Worm (Caenorhabditis elegans) whole organism, L1 larva: Measurements from ENCODE around the gene elo-6.

ENCODE experiments used
- C04F5.9 ChIP-seq: sonication (generic microtip); optimal IDR thresholded peaks from 2 replicates; lab custom pipeline; 2016; ENCODE audit warnings: missing genetic modification characterization, missing compliant biosample characterization
- C34B4.2 ChIP-seq: sonication (generic microtip); optimal IDR thresholded peaks from 2 replicates; lab custom pipeline; 2017; ENCODE audit warnings: mild to moderate bottlenecking, missing genetic modification characterization, missing compliant biosample characterization
- aha-1 ChIP-seq: fragments of 150-350 bp; optimal IDR thresholded peaks from 2 replicates; lab custom pipeline; 2014; ENCODE audit warnings: missing biosample characterization, missing genetic modification characterization
- aly-2 ChIP-seq: fragments of 150-350 bp; optimal IDR thresholded peaks from 2 replicates; lab custom pipeline; 2014; ENCODE audit warnings: missing biosample characterization, missing genetic modification characterization
- ama-1 ChIP-seq: fragments of 150-350 bp; optimal IDR thresholded peaks from 2 replicates; lab custom pipeline; 2014
- ceh-82 ChIP-seq, 3 experiments: fragments of 150-350 bp in 1 of 3; sonication (generic microtip) in 2 of 3; optimal IDR thresholded peaks; 2 replicates each; lab custom pipeline; 2014 to 2017; ENCODE audit warnings: missing biosample characterization in 3 of 3, missing genetic modification characterization in 3 of 3
- ces-1 ChIP-seq: fragments of 150-350 bp; optimal IDR thresholded peaks from 2 replicates; lab custom pipeline; 2014; ENCODE audit warnings: missing biosample characterization, missing genetic modification reagents, missing genetic modification characterization
- dpl-1 ChIP-seq, 3 experiments: fragments of 150-350 bp in 2 of 3; sonication (generic microtip) in 1 of 3; optimal IDR thresholded peaks; 2 replicates each; lab custom pipeline; 2014 to 2017; ENCODE audit warnings: missing biosample characterization in 3 of 3, missing genetic modification characterization in 3 of 3, missing genetic modification reagents in 3 of 3
- efl-1 ChIP-seq, 4 experiments: fragments of 150-350 bp; optimal IDR thresholded peaks in 3 of 4; peaks in 1 of 4; 1 replicate in 1 of 4; 2 replicates in 3 of 4; lab custom pipeline; 2014; ENCODE audit warnings: missing biosample characterization in 2 of 4, missing genetic modification characterization in 2 of 4, missing genetic modification reagents in 2 of 4
- efl-3 ChIP-seq: fragments of 200-800 bp; sonication (Bioruptor generic); optimal IDR thresholded peaks from 2 replicates; lab custom pipeline; 2018; ENCODE audit warnings: mild to moderate bottlenecking, missing genetic modification characterization, missing compliant biosample characterization
- egl-13 ChIP-seq: sonication (generic microtip); optimal IDR thresholded peaks from 2 replicates; lab custom pipeline; 2016; ENCODE audit warnings: missing genotype, missing genetic modification reagents, missing genetic modification characterization, missing compliant biosample characterization
- egl-27 ChIP-seq, 2 experiments: fragments of 150-350 bp in 1 of 2; sonication (generic microtip); optimal IDR thresholded peaks; 3 replicates each; lab custom pipeline; 2017 to 2018; ENCODE audit warnings: missing biosample characterization in 2 of 2, missing genetic modification characterization in 2 of 2, missing genetic modification reagents in 2 of 2
- fkh-10 ChIP-seq: sonication (generic microtip); optimal IDR thresholded peaks from 2 replicates; lab custom pipeline; 2017; ENCODE audit warnings: missing biosample characterization, missing genetic modification reagents, missing genetic modification characterization
- fkh-8 ChIP-seq: sonication (generic microtip); optimal IDR thresholded peaks from 2 replicates; lab custom pipeline; 2016; ENCODE audit warnings: mild to moderate bottlenecking, missing genetic modification characterization, missing compliant biosample characterization
- grh-1 ChIP-seq: fragments of 200-800 bp; sonication (Bioruptor generic); IDR thresholded peaks from 2 replicates; pipeline ENCODE4 v1.3.6; 2022; ENCODE audit warnings: missing genetic modification reagents, missing genetic modification characterization, missing compliant biosample characterization
- hlh-4 ChIP-seq: sonication (generic microtip); optimal IDR thresholded peaks from 2 replicates; lab custom pipeline; 2016; ENCODE audit warnings: mild to moderate bottlenecking, missing genetic modification characterization, missing compliant biosample characterization
- hpl-2 ChIP-seq: fragments of 150-350 bp; optimal IDR thresholded peaks from 2 replicates; lab custom pipeline; 2014; ENCODE audit warnings: missing biosample characterization, missing genetic modification reagents, missing genetic modification characterization
- isw-1 ChIP-seq: fragments of 200-800 bp; sonication (Bioruptor generic); IDR thresholded peaks from 2 replicates; pipeline ENCODE4 v1.3.6; 2022; ENCODE audit warnings: missing genetic modification characterization, missing compliant biosample characterization
- jun-1 ChIP-seq: fragments of 150-350 bp; optimal IDR thresholded peaks from 2 replicates; lab custom pipeline; 2014; ENCODE audit warnings: missing biosample characterization, missing genetic modification reagents, missing genetic modification characterization
- lin-13 ChIP-seq: fragments of 150-350 bp; optimal IDR thresholded peaks from 2 replicates; lab custom pipeline; 2014; ENCODE audit warnings: missing biosample characterization, missing genetic modification reagents, missing genetic modification characterization
- lin-14 ChIP-seq: fragments of 200-800 bp; sonication (Bioruptor generic); optimal IDR thresholded peaks from 2 replicates; lab custom pipeline; 2018; ENCODE audit warnings: mild to moderate bottlenecking, missing genetic modification characterization, moderate library complexity, missing compliant biosample characterization
- lin-15B ChIP-seq: fragments of 150-350 bp; sonication (generic microtip); optimal IDR thresholded peaks from 3 replicates; lab custom pipeline; 2014; ENCODE audit warnings: missing biosample characterization, missing genetic modification characterization
- lin-39 ChIP-seq: fragments of 150-350 bp; optimal IDR thresholded peaks from 2 replicates; lab custom pipeline; 2014; ENCODE audit warnings: missing biosample characterization, missing genetic modification reagents, missing genetic modification characterization
- lir-3 ChIP-seq: sonication (generic microtip); optimal IDR thresholded peaks from 2 replicates; lab custom pipeline; 2016; ENCODE audit warnings: mild to moderate bottlenecking, missing genetic modification characterization, moderate library complexity, missing compliant biosample characterization; ENCODE audit not compliant: poor library complexity
- lsy-2 ChIP-seq, 2 experiments: fragments of 150-350 bp; optimal IDR thresholded peaks; 2 replicates each; lab custom pipeline; 2014; ENCODE audit warnings: missing biosample characterization in 2 of 2, missing genetic modification characterization in 2 of 2
- mab-9 ChIP-seq: fragments of 200-800 bp; sonication (Bioruptor generic); IDR thresholded peaks from 2 replicates; pipeline ENCODE4 v1.3.6; 2022; ENCODE audit warnings: missing genetic modification reagents, missing genetic modification characterization, missing compliant biosample characterization
- nhr-12 ChIP-seq: sonication (generic microtip); optimal IDR thresholded peaks from 2 replicates; lab custom pipeline; 2017; ENCODE audit warnings: missing biosample characterization, missing genetic modification characterization
- nhr-237 ChIP-seq: fragments of 150-350 bp; optimal IDR thresholded peaks from 2 replicates; lab custom pipeline; 2014; ENCODE audit warnings: missing biosample characterization, missing genetic modification characterization
- nhr-47 ChIP-seq: sonication (generic microtip); optimal IDR thresholded peaks from 2 replicates; lab custom pipeline; 2016; ENCODE audit warnings: mild to moderate bottlenecking, missing genetic modification characterization, moderate library complexity, missing compliant biosample characterization
- nhr-84 ChIP-seq: sonication (generic microtip); optimal IDR thresholded peaks from 2 replicates; lab custom pipeline; 2017; ENCODE audit warnings: missing biosample characterization, missing genetic modification characterization
- nhr-85 ChIP-seq: sonication (generic microtip); peaks from one replicate; lab custom pipeline; 2016; ENCODE audit warnings: missing genetic modification characterization, inconsistent platforms, missing compliant biosample characterization
- pag-3 ChIP-seq: sonication (generic microtip); optimal IDR thresholded peaks from 2 replicates; lab custom pipeline; 2017; ENCODE audit warnings: missing genetic modification characterization, mild to moderate bottlenecking, missing compliant biosample characterization, antibody characterized with exemption, borderline replicate concordance; ENCODE audit not compliant: insufficient read depth
- pax-3 ChIP-seq: fragments of 200-800 bp; sonication (Bioruptor generic); optimal IDR thresholded peaks from 2 replicates; lab custom pipeline; 2018; ENCODE audit warnings: mild to moderate bottlenecking, missing genetic modification characterization, moderate library complexity, missing compliant biosample characterization
- rnt-1 ChIP-seq: sonication (generic microtip); optimal IDR thresholded peaks from 2 replicates; lab custom pipeline; 2016; ENCODE audit warnings: mild to moderate bottlenecking, missing genetic modification characterization, moderate library complexity, missing compliant biosample characterization
- skn-1 ChIP-seq: fragments of 150-350 bp; optimal IDR thresholded peaks from 2 replicates; lab custom pipeline; 2014; ENCODE audit warnings: missing biosample characterization, missing genetic modification characterization
- sup-37 ChIP-seq: fragments of 200-800 bp; sonication (Bioruptor generic); optimal IDR thresholded peaks from 2 replicates; lab custom pipeline; 2018; ENCODE audit warnings: mild to moderate bottlenecking, missing genetic modification characterization, missing compliant biosample characterization
- tbx-2 ChIP-seq: sonication (generic microtip); optimal IDR thresholded peaks from 2 replicates; lab custom pipeline; 2016; ENCODE audit warnings: missing genetic modification characterization, missing compliant biosample characterization
- tlp-1 ChIP-seq: fragments of 150-350 bp; optimal IDR thresholded peaks from 2 replicates; lab custom pipeline; 2014; ENCODE audit warnings: missing biosample characterization, missing genetic modification characterization
- unc-130 ChIP-seq: fragments of 150-350 bp; optimal IDR thresholded peaks from 2 replicates; lab custom pipeline; 2017; ENCODE audit warnings: missing biosample characterization, missing genetic modification characterization, inconsistent platforms
- unc-30 ChIP-seq: sonication (generic microtip); optimal IDR thresholded peaks from 2 replicates; lab custom pipeline; 2017; ENCODE audit warnings: missing biosample characterization, missing genetic modification characterization
- unc-86 ChIP-seq: sonication (generic microtip); optimal IDR thresholded peaks from 2 replicates; lab custom pipeline; 2016; ENCODE audit warnings: missing genetic modification characterization, missing compliant biosample characterization
- unc-98 ChIP-seq: fragments of 200-800 bp; sonication (Bioruptor generic); IDR thresholded peaks from 2 replicates; pipeline ENCODE4 v1.3.6; 2022; ENCODE audit warnings: missing genetic modification characterization, missing compliant biosample characterization
- zag-1 ChIP-seq: fragments of 150-350 bp; optimal IDR thresholded peaks from 2 replicates; lab custom pipeline; 2014; ENCODE audit warnings: missing biosample characterization, missing genetic modification characterization
- ztf-4 ChIP-seq: fragments of 150-350 bp; optimal IDR thresholded peaks from 2 replicates; lab custom pipeline; 2014; ENCODE audit warnings: missing biosample characterization, missing genetic modification characterization

The elo-6 gene

ce11 chrIV:5368860-5369259 lies 19.5 kb downstream of the elo-6 start (continued):
- TF ChIP-seq lsy-2 (tag; optimal IDR thresholded peaks at IDR 0.05; lab: Kevin White, UChicago) (peak; percentile 38 to 45), ceh-82 (tag; optimal IDR thresholded peaks at IDR 0.05; lab: Kevin White, UChicago) (peak in 1 of 3 experiments; percentile 41), hpl-2 (no peak), grh-1 (GFP tag; lab: Robert Waterston, UW) (no peak), sup-37 (GFP tag; lab: Kevin White, UChicago) (no peak), lin-39 (tag; lab: Kevin White, UChicago) (no peak), aha-1 (tag; lab: Kevin White, UChicago) (no peak), C34B4.2 (tag; lab: Kevin White, UChicago) (no peak), tbx-2 (tag; lab: Kevin White, UChicago) (peak; percentile 9), nhr-47 (tag; lab: Kevin White, UChicago) (peak; percentile 8), unc-30 (tag; lab: Kevin White, UChicago) (no peak), tlp-1 (no peak), dpl-1 (GFP tag; optimal IDR thresholded peaks at IDR 0.05; lab: Kevin White, UChicago) (peak in 2 of 3 experiments; percentile 7 to 11), lin-13 (GFP tag; lab: Kevin White, UChicago) (no peak), nhr-237 (tag; lab: Kevin White, UChicago) (no peak), ces-1 (no peak), mab-9 (GFP tag; lab: Robert Waterston, UW) (no peak), isw-1 (GFP tag; lab: Robert Waterston, UW) (peak; percentile 2; the same call in 1 of the 2 replicates), C04F5.9 (tag; lab: Kevin White, UChicago) (no peak), unc-86 (tag; lab: Kevin White, UChicago) (peak; percentile 37), aly-2 (no peak), egl-13 (tag; lab: Kevin White, UChicago) (no peak), unc-98 (GFP tag; lab: Robert Waterston, UW) (no peak), ama-1 (lab: Kevin White, UChicago) (no peak), lir-3 (tag; lab: Kevin White, UChicago) (peak; percentile 26), ztf-4 (tag; lab: Kevin White, UChicago) (peak; percentile 13), nhr-12 (tag; lab: Kevin White, UChicago) (no peak), skn-1 (tag; lab: Kevin White, UChicago) (peak; percentile 5), egl-27 (tag; optimal IDR thresholded peaks at IDR 0.05; lab: Kevin White, UChicago) (no peak), pax-3 (tag; lab: Kevin White, UChicago) (no peak), zag-1 (tag; lab: Kevin White, UChicago) (no peak), lin-15B (tag; lab: Kevin White, UChicago) (peak; percentile 8), lin-14 (GFP tag; lab: Kevin White, UChicago) (peak; percentile 71), rnt-1 (peak; percentile 42), unc-130 (no peak), pag-3 (tag; lab: Kevin White, UChicago) (no peak), hlh-4 (tag; lab: Kevin White, UChicago) (no peak)

ce11 chrIV:5367899-5368298 lies 20.5 kb downstream of the elo-6 start:
- TF ChIP-seq efl-1 (optimal IDR thresholded peaks at IDR 0.05; lab: Kevin White, UChicago) = no peak
- TF ChIP-seq efl-1 (GFP tag; optimal IDR thresholded peaks at IDR 0.05 in 1 of 2; lab: Kevin White, UChicago) = peak in 1 of 2 experiments; percentile 92
- no peak for TF ChIP-seq isw-1 (GFP tag; lab: Robert Waterston, UW)

ce11 chrIV:5366567-5366966 lies 21.8 kb downstream of the elo-6 start, which contains the start of gene sand-1:
TSS of gene sand-1 (plus strand) at chrIV:5366867.
- TF ChIP-seq fkh-10 (GFP tag; lab: Kevin White, UChicago) = no peak
- no peak for TF ChIP-seq nhr-85 (tag; lab: Kevin White, UChicago)
- TF ChIP-seq ama-1 (lab: Kevin White, UChicago) = no peak
- TF ChIP-seq efl-3 (GFP tag; lab: Kevin White, UChicago) = no peak
- TF ChIP-seq pag-3 (tag; lab: Kevin White, UChicago) = no peak
- TF ChIP-seq nhr-47 (tag; lab: Kevin White, UChicago) = no peak
- TF ChIP-seq jun-1 = no peak
- no peak for TF ChIP-seq aly-2
- no peak for TF ChIP-seq lin-13 (GFP tag; lab: Kevin White, UChicago)
- no peak for TF ChIP-seq nhr-84
- TF ChIP-seq fkh-8 (tag; lab: Kevin White, UChicago) = no peak
- TF ChIP-seq, all 84 proteins: peak for 0
